1 worm cellular context compared by ENCODE assay signal in the genomic region with DNA sequence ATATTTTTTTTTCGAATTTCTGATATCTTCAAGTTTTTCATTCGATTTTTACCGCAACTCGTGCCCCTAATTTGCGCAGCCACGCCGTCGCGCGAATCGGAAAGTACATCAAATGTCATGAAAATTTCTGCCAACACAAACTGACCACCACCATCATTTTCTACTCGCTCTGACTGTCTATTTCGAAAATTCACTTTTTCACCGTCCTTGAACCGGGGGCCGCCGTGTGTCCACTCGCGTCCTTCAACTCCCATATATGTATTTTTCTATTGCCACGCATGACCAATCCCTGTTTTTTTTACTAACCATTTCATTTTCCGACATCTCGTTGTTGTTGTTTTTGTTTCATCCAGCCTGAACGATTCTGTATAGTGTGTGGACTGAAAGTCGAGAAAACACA.
TF ChIP-seq lines count a peak whose summit lies in the region.

No protein-coding gene starts in this region.

TF ChIP-seq in whole organism, L2 larva, 48 proteins besides CTCF, POLR2A, EP300 and RAD21 (continued from another document):
- TF ChIP-seq nhr-77 (tag; optimal IDR thresholded peaks at IDR 0.05; lab: Kevin White, UChicago) (no peak), F13H6.1 (tag; optimal IDR thresholded peaks at IDR 0.05; lab: Kevin White, UChicago) (peak; percentile 79), unc-55 (GFP tag; optimal IDR thresholded peaks at IDR 0.05; lab: Kevin White, UChicago) (no peak), lin-11 (tag; optimal IDR thresholded peaks at IDR 0.05; lab: Kevin White, UChicago) (no peak), sem-4 (tag; optimal IDR thresholded peaks at IDR 0.05; lab: Kevin White, UChicago) (no peak), dmd-4 (tag; optimal IDR thresholded peaks at IDR 0.05; lab: Kevin White, UChicago) (no peak), sma-3 (GFP tag; optimal IDR thresholded peaks at IDR 0.05; lab: Kevin White, UChicago) (peak; percentile 28), nhr-10 (tag; optimal IDR thresholded peaks at IDR 0.05; lab: Kevin White, UChicago) (no peak), ceh-16 (tag; optimal IDR thresholded peaks at IDR 0.05; lab: Kevin White, UChicago) (no peak), nhr-21 (tag; optimal IDR thresholded peaks at IDR 0.05; lab: Kevin White, UChicago) (no peak), zag-1 (tag; optimal IDR thresholded peaks at IDR 0.05; lab: Kevin White, UChicago) (no peak)
